Worm (Caenorhabditis elegans): ENCODE measurements around the gene F17C8.6.

DNA sequence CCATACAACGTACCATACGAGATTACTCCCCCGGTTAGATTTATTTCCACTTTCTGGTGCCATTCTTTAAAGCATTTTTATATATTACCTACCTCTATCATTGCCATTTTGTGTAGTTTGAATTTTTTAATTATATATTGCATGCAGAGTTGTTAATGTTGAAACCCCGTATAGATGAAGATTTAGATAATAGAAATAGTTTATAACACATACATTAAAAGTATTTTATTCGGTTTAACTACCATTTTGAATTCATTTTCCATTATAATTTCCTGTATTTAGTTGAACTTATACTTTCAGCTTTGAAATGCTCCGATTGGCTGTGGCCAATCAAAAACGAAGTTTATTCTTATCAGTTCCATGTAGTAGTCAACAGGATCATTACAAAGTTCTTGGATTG is 48.0 kb downstream of the F17C8.6 start, which contains the start of gene dnj-18:
- TF ChIP-seq dpl-1 (GFP tag; optimal IDR thresholded peaks at IDR 0.05) (no peak), ztf-26 (tag; optimal IDR thresholded peaks at IDR 0.05) (no peak), him-1 (tag; optimal IDR thresholded peaks at IDR 0.05) (no peak), die-1 (tag; optimal IDR thresholded peaks at IDR 0.05) (no peak), lin-54 (GFP tag; optimal IDR thresholded peaks at IDR 0.05) (no peak), C17E4.6 (GFP tag; IDR thresholded peaks at IDR 0.05) (no peak), chd-7 (tag; optimal IDR thresholded peaks at IDR 0.05) (no peak)
